Worm (Caenorhabditis elegans): ENCODE measurements around the gene T16A1.4.
A peak's percentile ranks its signal among the peaks of the same experiment; 100 is the strongest.

Gene T16A1.4

DNA sequence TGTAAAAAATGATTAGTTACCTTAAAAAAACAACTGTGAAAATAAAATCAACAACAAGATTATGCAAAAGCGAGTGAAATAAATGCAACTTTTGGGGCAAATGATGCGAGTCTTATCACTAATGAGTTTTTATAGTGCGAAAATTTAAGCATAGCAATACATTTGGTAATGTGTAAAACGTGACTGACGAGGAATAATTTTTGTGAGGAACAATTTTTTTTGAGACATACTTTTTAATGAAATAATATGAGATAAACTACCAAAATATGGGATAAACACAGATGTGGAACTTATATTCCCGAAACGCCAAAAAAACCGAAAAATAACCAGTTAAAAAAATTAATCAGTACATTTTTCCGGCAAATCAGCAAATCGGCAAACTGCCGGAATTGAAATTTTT is 932 bp upstream of the T16A1.4 start, which contains the start of gene F07E5.9:
Gene F07E5.9, minus strand, starts transcription at position 101 of the 400 bp plus-strand sequence.
- TF ChIP-seq mdl-1 (tag; optimal IDR thresholded peaks at IDR 0.05) (no peak), egl-27 (tag; optimal IDR thresholded peaks at IDR 0.05) (no peak), F13H6.1 (tag; optimal IDR thresholded peaks at IDR 0.05) (no peak), unc-62 (GFP tag; optimal IDR thresholded peaks at IDR 0.05) (no peak), ceh-82 (tag; optimal IDR thresholded peaks at IDR 0.05) (no peak), alr-1 (tag; optimal IDR thresholded peaks at IDR 0.05) (no peak), lin-11 (tag; optimal IDR thresholded peaks at IDR 0.05) (no peak), mab-5 (tag; optimal IDR thresholded peaks at IDR 0.05) (no peak), zag-1 (tag; optimal IDR thresholded peaks at IDR 0.05) (no peak), sem-4 (tag; optimal IDR thresholded peaks at IDR 0.05) (no peak), nhr-23 (tag; optimal IDR thresholded peaks at IDR 0.05) (no peak), crh-2 (tag; optimal IDR thresholded peaks at IDR 0.05) (no peak), nhr-25 (tag; optimal IDR thresholded peaks at IDR 0.05) (no peak)

DNA sequence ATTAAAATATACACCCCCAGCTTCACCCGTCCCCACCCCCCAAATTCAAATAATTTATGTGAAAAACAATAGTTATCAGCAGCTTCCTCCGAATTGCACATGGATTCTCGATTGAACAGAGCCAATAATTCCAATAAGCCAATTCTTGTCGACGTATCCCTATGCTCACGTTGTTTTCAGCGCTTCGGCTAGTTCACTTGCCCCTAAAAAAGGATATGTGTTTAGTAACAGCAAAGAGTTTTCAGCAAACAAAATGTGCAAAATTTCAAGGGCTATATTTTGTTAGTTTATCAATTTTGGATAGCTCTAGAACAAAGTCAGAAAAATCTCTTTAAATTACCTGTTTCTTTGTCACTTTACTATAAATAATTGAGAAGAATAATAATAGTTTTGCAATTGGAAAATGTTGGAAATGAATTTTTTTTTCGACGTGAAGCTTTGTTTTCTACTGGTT is 2.4 kb downstream of the T16A1.4 start, which contains the start of the genes T16A1.5 and fbxc-49:
Gene T16A1.5, minus strand, starts transcription at position 101 of the 454 bp plus-strand sequence.
Gene fbxc-49, plus strand, starts transcription at position 404 of the 454 bp plus-strand sequence.
- no peak for TF ChIP-seq nhr-25 (tag; optimal IDR thresholded peaks at IDR 0.05)
- TF ChIP-seq peb-1 (tag; optimal IDR thresholded peaks at IDR 0.05): no peak
- TF ChIP-seq lin-39 (tag; optimal IDR thresholded peaks at IDR 0.05): no peak
- TF ChIP-seq aly-2 (tag; optimal IDR thresholded peaks at IDR 0.05): no peak
- TF ChIP-seq F13H6.1 (tag; optimal IDR thresholded peaks at IDR 0.05): no peak
- no peak for TF ChIP-seq crh-2 (tag; optimal IDR thresholded peaks at IDR 0.05)
- TF ChIP-seq R02D3.7 (tag; optimal IDR thresholded peaks at IDR 0.05): no peak
- TF ChIP-seq lin-13 (GFP tag; optimal IDR thresholded peaks at IDR 0.05): no peak
- TF ChIP-seq nhr-21 (tag; optimal IDR thresholded peaks at IDR 0.05): no peak
- no peak for TF ChIP-seq lsy-2 (tag; optimal IDR thresholded peaks at IDR 0.05)
- no peak for TF ChIP-seq alr-1 (tag; optimal IDR thresholded peaks at IDR 0.05)

DNA sequence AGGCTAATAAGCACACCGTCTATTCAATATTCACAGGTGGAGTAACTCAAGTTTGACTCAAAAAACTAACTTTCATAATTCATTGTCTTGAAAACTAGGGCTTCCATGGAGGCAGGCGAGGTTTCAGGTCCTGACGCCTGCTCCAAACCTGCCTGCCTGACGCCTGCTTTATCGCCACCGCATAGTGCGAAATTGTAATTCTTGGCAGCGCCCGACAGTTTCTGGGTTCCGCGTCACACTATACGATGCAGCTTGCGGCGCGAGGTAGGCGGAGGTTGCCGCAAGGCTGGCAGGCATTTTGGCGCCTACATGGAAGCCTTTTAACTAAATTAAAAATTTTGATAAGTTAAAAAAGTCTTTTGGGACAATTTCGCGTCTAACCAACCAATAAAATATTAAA is 5.8 kb downstream of the T16A1.4 start:
- no peak for TF ChIP-seq fos-1 (tag; optimal IDR thresholded peaks at IDR 0.05)
- no peak for TF ChIP-seq C34F6.9 (tag; optimal IDR thresholded peaks at IDR 0.05)
- no peak for TF ChIP-seq ztf-11 (tag; optimal IDR thresholded peaks at IDR 0.05)
- no peak for TF ChIP-seq ceh-16 (tag; optimal IDR thresholded peaks at IDR 0.05)
- TF ChIP-seq nhr-237 (tag; optimal IDR thresholded peaks at IDR 0.05): no peak
- TF ChIP-seq gmeb-1 (tag; optimal IDR thresholded peaks at IDR 0.05): no peak
- TF ChIP-seq ZK546.5 (tag; optimal IDR thresholded peaks at IDR 0.05): no peak
- no peak for TF ChIP-seq nhr-12 (tag; optimal IDR thresholded peaks at IDR 0.05)
- no peak for TF ChIP-seq unc-62 (GFP tag; optimal IDR thresholded peaks at IDR 0.05)
- no peak for TF ChIP-seq zag-1 (tag; optimal IDR thresholded peaks at IDR 0.05)
- no peak for TF ChIP-seq ztf-1 (GFP tag; conservative IDR thresholded peaks at IDR 0.05)
- no peak for TF ChIP-seq alr-1 (tag; optimal IDR thresholded peaks at IDR 0.05)
- no peak for TF ChIP-seq nhr-6 (tag; optimal IDR thresholded peaks at IDR 0.05)
- TF ChIP-seq ama-1 (optimal IDR thresholded peaks at IDR 0.05): no peak
- no peak for TF ChIP-seq dmd-4 (tag; optimal IDR thresholded peaks at IDR 0.05)
- TF ChIP-seq mab-5 (tag; optimal IDR thresholded peaks at IDR 0.05): no peak

ce11 chrII:2090605-2091004 is 9.2 kb downstream of the T16A1.4 start, which contains the start of gene trpl-5:
trpl-5 (minus strand) TSS chrII:2090636.
- no peak for TF ChIP-seq unc-62 (GFP tag; optimal IDR thresholded peaks at IDR 0.05)
- TF ChIP-seq gmeb-1 (tag; optimal IDR thresholded peaks at IDR 0.05): peak; percentile 22
- TF ChIP-seq fos-1 (tag; optimal IDR thresholded peaks at IDR 0.05): peak; percentile 94

DNA sequence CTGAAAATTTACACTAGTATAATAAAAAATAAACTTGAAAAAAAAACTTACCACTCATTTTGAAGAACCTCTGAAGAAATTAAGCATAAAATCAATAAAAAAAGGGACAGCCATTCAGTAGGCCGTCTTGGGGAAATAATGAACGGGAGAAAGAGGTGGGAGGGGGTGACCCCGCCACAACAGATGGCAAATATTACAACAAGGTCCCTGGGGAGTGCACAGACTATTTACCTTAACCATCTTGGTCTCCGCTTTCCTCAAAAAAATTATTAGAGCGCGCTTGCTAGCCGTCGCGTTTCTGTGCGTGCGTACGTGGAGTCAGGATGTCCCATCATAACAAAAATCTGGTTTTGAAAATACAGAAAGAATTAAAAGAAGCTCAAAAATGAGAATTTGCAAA is 10.6 kb downstream of the T16A1.4 start, which contains the start of gene T16A1.10:
Gene T16A1.10, minus strand, starts transcription at position 123 of the 400 bp plus-strand sequence.
- TF ChIP-seq aly-2 (tag; optimal IDR thresholded peaks at IDR 0.05) (no peak), nhr-10 (tag; optimal IDR thresholded peaks at IDR 0.05) (no peak), gmeb-1 (tag; optimal IDR thresholded peaks at IDR 0.05) (no peak), Y55F3AM.14 (GFP tag; optimal IDR thresholded peaks at IDR 0.05) (no peak), F13H6.1 (tag; optimal IDR thresholded peaks at IDR 0.05) (no peak), snpc-4 (tag; optimal IDR thresholded peaks at IDR 0.05) (no peak), unc-55 (GFP tag; optimal IDR thresholded peaks at IDR 0.05) (no peak), nhr-12 (tag; optimal IDR thresholded peaks at IDR 0.05) (no peak), elt-1 (tag; optimal IDR thresholded peaks at IDR 0.05) (no peak), lin-13 (GFP tag; optimal IDR thresholded peaks at IDR 0.05) (no peak), ztf-1 (GFP tag; conservative IDR thresholded peaks at IDR 0.05) (no peak), ceh-82 (tag; optimal IDR thresholded peaks at IDR 0.05) (no peak), nhr-25 (tag; optimal IDR thresholded peaks at IDR 0.05) (no peak)
